Fruit fly (Drosophila melanogaster): ENCODE measurements around the gene CG1951.

CG1951 gene

dm6 chr3R:29040526-29041195 lies 13.6 kb downstream of the CG1951 start:
- no peak for TF ChIP-seq CG8159 (tag; optimal IDR thresholded peaks at IDR 0.05)
- TF ChIP-seq Snoo (tag; optimal IDR thresholded peaks at IDR 0.05) = no peak
- TF ChIP-seq CG12605 (GFP tag; IDR thresholded peaks at IDR 0.05) = peak; percentile 47; the same call in 1 of the 2 replicates
- 0 out of 3 replicates have a peak, but pooled peaks have one; percentile 37 for TF ChIP-seq fd96Ca (GFP tag; IDR thresholded peaks at IDR 0.05)
- peak; percentile 44 for TF ChIP-seq CG17806 (tag; optimal IDR thresholded peaks at IDR 0.05)
- peak; percentile 44 for TF ChIP-seq Ets98B (GFP tag; IDR thresholded peaks at IDR 0.05)
- TF ChIP-seq CG13204 (GFP tag; optimal IDR thresholded peaks at IDR 0.05) = no peak
- no peak for TF ChIP-seq gl (tag; optimal IDR thresholded peaks at IDR 0.05)
- TF ChIP-seq CG15710 (tag; optimal IDR thresholded peaks at IDR 0.05) = peak; percentile 57
- TF ChIP-seq CG8301 (tag; optimal IDR thresholded peaks at IDR 0.05) = no peak
- TF ChIP-seq CG32121 (GFP tag; IDR thresholded peaks at IDR 0.05) = peak; percentile 44; the same call in 1 of the 2 replicates
- no peak for TF ChIP-seq CG10348 (GFP tag; IDR thresholded peaks at IDR 0.05)
- no peak for TF ChIP-seq Pif1A (GFP tag; optimal IDR thresholded peaks at IDR 0.05)
- no peak for TF ChIP-seq rn (GFP tag; IDR thresholded peaks at IDR 0.05)
- no peak for TF ChIP-seq CG34367 (tag; optimal IDR thresholded peaks at IDR 0.05)
- no peak for TF ChIP-seq CG14655 (GFP tag; optimal IDR thresholded peaks at IDR 0.05)
- no peak for TF ChIP-seq CG9948 (tag; optimal IDR thresholded peaks at IDR 0.05)
- no peak for TF ChIP-seq D1 (tag; optimal IDR thresholded peaks at IDR 0.05)
- no peak for TF ChIP-seq Pif1B (GFP tag; optimal IDR thresholded peaks at IDR 0.05)
- no peak; the same call in 2 of the 3 replicates for TF ChIP-seq CG4496 (GFP tag; IDR thresholded peaks at IDR 0.05)
- TF ChIP-seq EcR (GFP tag; optimal IDR thresholded peaks at IDR 0.05) = peak; percentile 70

- no peak for TF ChIP-seq Pif1B (GFP tag; optimal IDR thresholded peaks at IDR 0.05)
- no peak for TF ChIP-seq CG9948 (tag; optimal IDR thresholded peaks at IDR 0.05)
- TF ChIP-seq CG14655 (GFP tag; optimal IDR thresholded peaks at IDR 0.05) = no peak
- TF ChIP-seq rn (GFP tag; IDR thresholded peaks at IDR 0.05) = no peak
- TF ChIP-seq Snoo (tag; optimal IDR thresholded peaks at IDR 0.05) = no peak
- no peak for TF ChIP-seq CG15710 (tag; optimal IDR thresholded peaks at IDR 0.05)
- no peak for TF ChIP-seq CG4496 (GFP tag; IDR thresholded peaks at IDR 0.05)
- no peak for TF ChIP-seq Ets98B (GFP tag; IDR thresholded peaks at IDR 0.05)
These were observed 22.2 kb downstream of the CG1951 start, which contains the start of gene CG11837 for dm6 chr3R:29049055-29049722. CG11837 (plus strand) TSS chr3R:29049493.

- TF ChIP-seq CG32121 (GFP tag; IDR thresholded peaks at IDR 0.05) = no peak
- TF ChIP-seq CG14655 (GFP tag; optimal IDR thresholded peaks at IDR 0.05) = no peak
- no peak for TF ChIP-seq gl (tag; optimal IDR thresholded peaks at IDR 0.05)
- no peak for TF ChIP-seq CG12605 (GFP tag; IDR thresholded peaks at IDR 0.05)
- TF ChIP-seq CG8159 (tag; optimal IDR thresholded peaks at IDR 0.05) = no peak
- TF ChIP-seq CG8301 (tag; optimal IDR thresholded peaks at IDR 0.05) = no peak
- TF ChIP-seq fd96Ca (GFP tag; IDR thresholded peaks at IDR 0.05) = no peak
These were observed 23.7 kb downstream of the CG1951 start, which contains the start of gene CG11841 for dm6 chr3R:29050756-29051155. CG11841 (plus strand) TSS chr3R:29051056.

- TF ChIP-seq gl (tag; optimal IDR thresholded peaks at IDR 0.05) = no peak
- no peak for TF ChIP-seq CG15710 (tag; optimal IDR thresholded peaks at IDR 0.05)
- no peak for TF ChIP-seq CG12605 (GFP tag; IDR thresholded peaks at IDR 0.05)
- TF ChIP-seq CG34367 (tag; optimal IDR thresholded peaks at IDR 0.05) = no peak
- TF ChIP-seq CG32121 (GFP tag; IDR thresholded peaks at IDR 0.05) = no peak
- TF ChIP-seq Ets98B (GFP tag; IDR thresholded peaks at IDR 0.05) = no peak
- no peak for TF ChIP-seq D1 (tag; optimal IDR thresholded peaks at IDR 0.05)
These were observed 25.3 kb downstream of the CG1951 start, which contains the start of gene CG11842 for dm6 chr3R:29052380-29052779. CG11842 (plus strand) TSS chr3R:29052680.

- no peak for TF ChIP-seq CG17806 (tag; optimal IDR thresholded peaks at IDR 0.05)
- no peak for TF ChIP-seq gl (tag; optimal IDR thresholded peaks at IDR 0.05)
- TF ChIP-seq rn (GFP tag; IDR thresholded peaks at IDR 0.05) = no peak
- TF ChIP-seq Ets98B (GFP tag; IDR thresholded peaks at IDR 0.05) = no peak
- TF ChIP-seq D1 (tag; optimal IDR thresholded peaks at IDR 0.05) = no peak
- no peak for TF ChIP-seq fd96Ca (GFP tag; IDR thresholded peaks at IDR 0.05)
- no peak for TF ChIP-seq EcR (GFP tag; optimal IDR thresholded peaks at IDR 0.05)
These were observed 27.0 kb downstream of the CG1951 start, which contains the start of gene CG11843 for dm6 chr3R:29054047-29054446. CG11843 (plus strand) TSS chr3R:29054347.

- peak; percentile 85 for TF ChIP-seq CG32121 (GFP tag; IDR thresholded peaks at IDR 0.05)
- TF ChIP-seq D1 (tag; optimal IDR thresholded peaks at IDR 0.05) = no peak
- no peak for TF ChIP-seq CG8301 (tag; optimal IDR thresholded peaks at IDR 0.05)
- no peak for TF ChIP-seq Pif1A (GFP tag; optimal IDR thresholded peaks at IDR 0.05)
- peak; percentile 67 for TF ChIP-seq Snoo (tag; optimal IDR thresholded peaks at IDR 0.05)
- no peak for TF ChIP-seq EcR (GFP tag; optimal IDR thresholded peaks at IDR 0.05)
- peak; percentile 89 for TF ChIP-seq fd96Ca (GFP tag; IDR thresholded peaks at IDR 0.05)
- TF ChIP-seq CG14655 (GFP tag; optimal IDR thresholded peaks at IDR 0.05) = peak; percentile 82
- no peak for TF ChIP-seq Pif1B (GFP tag; optimal IDR thresholded peaks at IDR 0.05)
- TF ChIP-seq CG4496 (GFP tag; IDR thresholded peaks at IDR 0.05) = peak; percentile 89
- peak; percentile 83 for TF ChIP-seq CG34367 (tag; optimal IDR thresholded peaks at IDR 0.05)
- TF ChIP-seq CG10348 (GFP tag; IDR thresholded peaks at IDR 0.05) = no peak
- TF ChIP-seq CG9948 (tag; optimal IDR thresholded peaks at IDR 0.05) = peak; percentile 64
- peak; percentile 66 for TF ChIP-seq CG17806 (tag; optimal IDR thresholded peaks at IDR 0.05)
- peak; percentile 56; the same call in 1 of the 2 replicates for TF ChIP-seq rn (GFP tag; IDR thresholded peaks at IDR 0.05)
- TF ChIP-seq CG13204 (GFP tag; optimal IDR thresholded peaks at IDR 0.05) = no peak
- TF ChIP-seq Ets98B (GFP tag; IDR thresholded peaks at IDR 0.05) = peak; percentile 82
- peak; percentile 87 for TF ChIP-seq CG12605 (GFP tag; IDR thresholded peaks at IDR 0.05)
- peak; percentile 77 for TF ChIP-seq CG8159 (tag; optimal IDR thresholded peaks at IDR 0.05)
- TF ChIP-seq gl (tag; optimal IDR thresholded peaks at IDR 0.05) = peak; percentile 78
- TF ChIP-seq CG15710 (tag; optimal IDR thresholded peaks at IDR 0.05) = peak; percentile 73
These were observed 28.7 kb downstream of the CG1951 start, which contains the start of gene Sirt7 for dm6 chr3R:29055710-29056109. Sirt7 (plus strand) TSS chr3R:29055927.

Measured in whole organism, pupa.